Fruit fly (Drosophila melanogaster) whole organism, embryonic: ENCODE data around the gene Nse4.

Experiments used
- ATbp ChIP-seq: fragments of 200-800 bp; sonication (Bioruptor generic); optimal IDR thresholded peaks from 2 replicates; lab custom pipeline; 2017; ENCODE audit warnings: missing biosample characterization, mild to moderate bottlenecking, missing genetic modification characterization, missing genetic modification reagents
- Bgb ChIP-seq: fragments of 200-800 bp; sonication (Bioruptor generic); IDR thresholded peaks from 2 replicates; pipeline ENCODE4 v1.3.6; 2022; ENCODE audit warnings: missing biosample characterization, missing genetic modification characterization; ENCODE audit not compliant: partially characterized antibody
- CG10321 ChIP-seq: fragments of 200-800 bp; sonication (Bioruptor generic); IDR thresholded peaks from 2 replicates; pipeline ENCODE4 v1.3.6; 2022; ENCODE audit warnings: missing biosample characterization, missing genetic modification characterization
- CG10543 ChIP-seq: fragments of 200-800 bp; sonication (Bioruptor generic); optimal IDR thresholded peaks from 3 replicates; lab custom pipeline; 2017; ENCODE audit warnings: missing biosample characterization, mild to moderate bottlenecking, missing genetic modification characterization, moderate library complexity
- CG12104 ChIP-seq: fragments of 200-800 bp; sonication (Bioruptor generic); optimal IDR thresholded peaks from 3 replicates; lab custom pipeline; 2016; ENCODE audit warnings: missing biosample characterization, missing genetic modification characterization
- CG12299 ChIP-seq: fragments of 200-800 bp; sonication (Bioruptor generic); optimal IDR thresholded peaks from 2 replicates; lab custom pipeline; 2018; ENCODE audit warnings: missing biosample characterization, mild to moderate bottlenecking, missing genetic modification characterization
- CG1233 ChIP-seq: fragments of 200-800 bp; sonication (Bioruptor generic); optimal IDR thresholded peaks from 4 replicates; lab custom pipeline; 2018; ENCODE audit warnings: missing biosample characterization, mild to moderate bottlenecking, missing genetic modification characterization
- CG13424 ChIP-seq: fragments of 200-800 bp; sonication (Bioruptor generic); optimal IDR thresholded peaks from 2 replicates; lab custom pipeline; 2019; ENCODE audit warnings: missing biosample characterization, mild to moderate bottlenecking, missing genetic modification characterization, moderate library complexity
- CG1529 ChIP-seq: fragments of 200-800 bp; sonication (Bioruptor generic); optimal IDR thresholded peaks from 3 replicates; lab custom pipeline; 2018; ENCODE audit warnings: missing biosample characterization, missing genetic modification characterization
- CG15514 ChIP-seq: fragments of 200-800 bp; sonication (Bioruptor generic); optimal IDR thresholded peaks from 3 replicates; lab custom pipeline; 2017; ENCODE audit warnings: missing biosample characterization, missing genetic modification characterization, mild to moderate bottlenecking, moderate library complexity, missing genetic modification reagents
- CG2199 ChIP-seq: fragments of 200-800 bp; sonication (Bioruptor generic); IDR thresholded peaks from 3 replicates; pipeline ENCODE4 v1.3.6; 2022; ENCODE audit warnings: missing biosample characterization, missing genetic modification characterization
- CG2678 ChIP-seq: fragments of 200-800 bp; sonication (Bioruptor generic); optimal IDR thresholded peaks from 3 replicates; lab custom pipeline; 2019; ENCODE audit warnings: missing biosample characterization, mild to moderate bottlenecking, missing genetic modification characterization, moderate library complexity
- CG30020 ChIP-seq: fragments of 200-800 bp; optimal IDR thresholded peaks from 2 replicates; lab custom pipeline; 2019; ENCODE audit warnings: missing biosample characterization, mild to moderate bottlenecking, missing genetic modification characterization, moderate library complexity
- CG31441 ChIP-seq: fragments of 200-800 bp; sonication (Bioruptor generic); IDR thresholded peaks from 2 replicates; pipeline ENCODE4 v1.3.6; 2022; ENCODE audit warnings: missing biosample characterization, missing genetic modification characterization
- CG32532 ChIP-seq: fragments of 200-800 bp; sonication (Bioruptor generic); IDR thresholded peaks from 2 replicates; pipeline ENCODE4 v1.3.6; 2022; ENCODE audit warnings: missing biosample characterization, missing genetic modification characterization
- CG34376 ChIP-seq: fragments of 200-800 bp; sonication (Bioruptor generic); optimal IDR thresholded peaks from 2 replicates; lab custom pipeline; 2018; ENCODE audit warnings: missing biosample characterization, mild to moderate bottlenecking, missing genetic modification characterization
- CG4404 ChIP-seq: fragments of 200-800 bp; sonication (Bioruptor generic); IDR thresholded peaks from 2 replicates; pipeline ENCODE4 v1.3.6; 2022; ENCODE audit warnings: missing biosample characterization, missing genetic modification characterization
- CG4854 ChIP-seq: fragments of 200-800 bp; sonication (Bioruptor generic); optimal IDR thresholded peaks from 2 replicates; lab custom pipeline; 2016; ENCODE audit warnings: missing biosample characterization, missing genetic modification characterization, inconsistent platforms
- CG6272 ChIP-seq: fragments of 200-800 bp; sonication (Bioruptor generic); IDR thresholded peaks from 2 replicates; pipeline ENCODE4 v1.3.6; 2022; ENCODE audit warnings: missing biosample characterization, missing genetic modification characterization
- CG6654 ChIP-seq: fragments of 200-800 bp; sonication (Bioruptor generic); optimal IDR thresholded peaks from 2 replicates; lab custom pipeline; 2017; ENCODE audit warnings: missing biosample characterization, mild to moderate bottlenecking, missing genetic modification characterization
- CG7372 ChIP-seq: fragments of 200-800 bp; sonication (Bioruptor generic); IDR thresholded peaks from 2 replicates; pipeline ENCODE4 v1.3.6; 2022; ENCODE audit warnings: missing biosample characterization, missing genetic modification characterization
- CG7963 ChIP-seq: fragments of 200-800 bp; sonication (Bioruptor generic); IDR thresholded peaks from 3 replicates; pipeline ENCODE4 v1.3.6; 2022; ENCODE audit warnings: missing biosample characterization, missing genetic modification characterization; ENCODE audit not compliant: partially characterized antibody
- CG9817 ChIP-seq: fragments of 200-800 bp; sonication (Bioruptor generic); optimal IDR thresholded peaks from 2 replicates; lab custom pipeline; 2018; ENCODE audit warnings: missing biosample characterization, mild to moderate bottlenecking, missing genetic modification characterization, moderate library complexity
- Neu2 ChIP-seq: fragments of 200-800 bp; sonication (Bioruptor generic); optimal IDR thresholded peaks from 3 replicates; lab custom pipeline; 2016; ENCODE audit warnings: missing biosample characterization, missing genetic modification characterization, borderline replicate concordance
- Nf-YC ChIP-seq: fragments of 200-800 bp; optimal IDR thresholded peaks from 3 replicates; lab custom pipeline; 2019; ENCODE audit warnings: missing biosample characterization, mild to moderate bottlenecking, missing genetic modification characterization, moderate library complexity
- amos ChIP-seq: fragments of 200-800 bp; sonication (Bioruptor generic); IDR thresholded peaks from 2 replicates; pipeline ENCODE4 v1.3.6; 2022; ENCODE audit warnings: missing biosample characterization, missing genetic modification characterization; ENCODE audit not compliant: partially characterized antibody
- bigmax ChIP-seq: fragments of 200-800 bp; sonication (Bioruptor generic); optimal IDR thresholded peaks from 2 replicates; lab custom pipeline; 2018; ENCODE audit warnings: missing biosample characterization, mild to moderate bottlenecking, missing genetic modification characterization
- chn ChIP-seq: fragments of 200-800 bp; sonication (Bioruptor generic); optimal IDR thresholded peaks from 2 replicates; lab custom pipeline; 2016; ENCODE audit warnings: missing biosample characterization, missing genetic modification characterization
- dpn ChIP-seq, 2 experiments: fragments of 200-800 bp; sonication (Bioruptor generic); optimal IDR thresholded peaks; 3 replicates each; lab custom pipeline; 2016; ENCODE audit warnings: missing biosample characterization in 2 of 2, missing genetic modification characterization in 2 of 2
- ems ChIP-seq: fragments of 200-800 bp; sonication (Bioruptor generic); optimal IDR thresholded peaks from 3 replicates; lab custom pipeline; 2016; ENCODE audit warnings: missing biosample characterization, missing genetic modification characterization
- esg ChIP-seq: fragments of 200-800 bp; sonication (Bioruptor generic); conservative IDR thresholded peaks from 2 replicates; pipeline ENCODE4 v1.3.6; 2022; ENCODE audit warnings: missing biosample characterization, missing genetic modification characterization
- grn ChIP-seq: fragments of 200-800 bp; sonication (Bioruptor generic); optimal IDR thresholded peaks from 3 replicates; lab custom pipeline; 2017; ENCODE audit warnings: missing biosample characterization, missing genetic modification characterization
- ken ChIP-seq: fragments of 200-800 bp; sonication (Bioruptor generic); IDR thresholded peaks from 3 replicates; pipeline ENCODE4 v1.3.6; 2022; ENCODE audit warnings: missing biosample characterization, missing genetic modification characterization
- pnt ChIP-seq: fragments of 200-800 bp; sonication (Bioruptor generic); optimal IDR thresholded peaks from 3 replicates; lab custom pipeline; 2016; ENCODE audit warnings: missing biosample characterization, missing genetic modification characterization
- psq ChIP-seq: fragments of 200-800 bp; sonication (Bioruptor generic); optimal IDR thresholded peaks from 2 replicates; lab custom pipeline; 2017; ENCODE audit warnings: missing biosample characterization, missing genetic modification characterization
- salm ChIP-seq: fragments of 200-800 bp; sonication (Bioruptor generic); optimal IDR thresholded peaks from 2 replicates; lab custom pipeline; 2018; ENCODE audit warnings: missing biosample characterization, mild to moderate bottlenecking, missing genetic modification characterization
- sna ChIP-seq: fragments of 200-800 bp; sonication (Bioruptor generic); IDR thresholded peaks from 2 replicates; pipeline ENCODE4 v1.3.6; 2022; ENCODE audit warnings: missing biosample characterization, missing genetic modification characterization; ENCODE audit not compliant: partially characterized antibody
- sug ChIP-seq: fragments of 200-800 bp; optimal IDR thresholded peaks from 2 replicates; lab custom pipeline; 2019; ENCODE audit warnings: missing biosample characterization, mild to moderate bottlenecking, missing genetic modification characterization, moderate library complexity
- tio ChIP-seq: fragments of 200-800 bp; sonication (Bioruptor generic); optimal IDR thresholded peaks from 2 replicates; lab custom pipeline; 2017; ENCODE audit warnings: missing biosample characterization, missing genetic modification characterization, inconsistent platforms
- tll ChIP-seq, 2 experiments: fragments of 200-800 bp in 1 of 2; fragments of >200 bp in 1 of 2; sonication (Bioruptor generic) in 1 of 2; optimal IDR thresholded peaks; 2 replicates each; lab custom pipeline; 2017 to 2019; ENCODE audit warnings: missing biosample characterization in 2 of 2, missing genetic modification characterization in 2 of 2, mild to moderate bottlenecking in 1 of 2, moderate library complexity in 1 of 2
- trem ChIP-seq: fragments of 200-800 bp; optimal IDR thresholded peaks from 3 replicates; lab custom pipeline; 2019; ENCODE audit warnings: missing biosample characterization, mild to moderate bottlenecking, missing genetic modification characterization, moderate library complexity
- wek ChIP-seq: fragments of 200-800 bp; sonication (Bioruptor generic); optimal IDR thresholded peaks from 3 replicates; lab custom pipeline; 2018; ENCODE audit warnings: missing biosample characterization, mild to moderate bottlenecking, missing genetic modification characterization, moderate library complexity
- zf30C ChIP-seq: fragments of 200-800 bp; sonication (Bioruptor generic); optimal IDR thresholded peaks from 3 replicates; lab custom pipeline; 2018; ENCODE audit warnings: missing biosample characterization, mild to moderate bottlenecking, missing genetic modification characterization

The Nse4 gene

dm6 chr2L:10393467-10393866, 45.8 kb upstream of the Nse4 start (continued):
- no peak for TF ChIP-seq ATbp
- TF ChIP-seq Nf-YC = no peak
- TF ChIP-seq CG34376 (GFP tag; lab: Kevin White, UChicago) = peak; percentile 50
- no peak for TF ChIP-seq CG6272 (GFP tag; lab: Robert Waterston, UW)
- TF ChIP-seq grn (GFP tag; lab: Kevin White, UChicago) = peak; percentile 69
- TF ChIP-seq CG32532 = no peak
- TF ChIP-seq CG13424 = no peak
- no peak for TF ChIP-seq CG1529 (GFP tag; lab: Kevin White, UChicago)
- no peak for TF ChIP-seq sna (GFP tag; lab: Robert Waterston, UW)
- no peak for TF ChIP-seq CG7963 (GFP tag; lab: Robert Waterston, UW)
- TF ChIP-seq psq (GFP tag; lab: Kevin White, UChicago) = no peak
- no peak for TF ChIP-seq salm
- no peak for TF ChIP-seq zf30C (GFP tag; lab: Kevin White, UChicago)
- no peak for TF ChIP-seq ems (GFP tag; lab: Kevin White, UChicago)
- TF ChIP-seq CG30020 = no peak
- TF ChIP-seq esg = no peak
- no peak for TF ChIP-seq CG31441 (GFP tag; lab: Robert Waterston, UW)
- no peak for TF ChIP-seq CG6654 (GFP tag; lab: Kevin White, UChicago)
- no peak for TF ChIP-seq CG7372 (GFP tag; lab: Robert Waterston, UW)
- TF ChIP-seq dpn (GFP tag; optimal IDR thresholded peaks at IDR 0.05; lab: Kevin White, UChicago) = no peak
- no peak for TF ChIP-seq tll (GFP tag; optimal IDR thresholded peaks at IDR 0.05; lab: Kevin White, UChicago)
- TF ChIP-seq chn = no peak
- peak; percentile 48; the same call in 1 of the 2 replicates for TF ChIP-seq amos (GFP tag; lab: Robert Waterston, UW)
- no peak for TF ChIP-seq wek (GFP tag; lab: Kevin White, UChicago)
- no peak for TF ChIP-seq CG10543 (GFP tag; lab: Kevin White, UChicago)
- no peak for TF ChIP-seq CG9817 (tag; lab: Kevin White, UChicago)
- no peak for TF ChIP-seq CG1233 (GFP tag; lab: Kevin White, UChicago)
- TF ChIP-seq sug (tag; lab: Kevin White, UChicago) = peak; percentile 99
- TF ChIP-seq ken (GFP tag; lab: Robert Waterston, UW) = no peak
- TF ChIP-seq CG10321 (GFP tag; lab: Robert Waterston, UW) = no peak
- no peak for TF ChIP-seq CG12299 (tag; lab: Kevin White, UChicago)
- no peak for TF ChIP-seq CG2678 (tag; lab: Kevin White, UChicago)
- no peak for TF ChIP-seq bigmax (GFP tag; lab: Kevin White, UChicago)
- TF ChIP-seq Neu2 (GFP tag; lab: Kevin White, UChicago) = no peak
- no peak for TF ChIP-seq CG2199 (GFP tag; lab: Robert Waterston, UW)
- no peak for TF ChIP-seq tio (GFP tag; lab: Kevin White, UChicago)
- no peak for TF ChIP-seq CG15514 (GFP tag; lab: Kevin White, UChicago)
- no peak for TF ChIP-seq pnt
- no peak for TF ChIP-seq CG4404
- TF ChIP-seq Bgb (GFP tag; lab: Robert Waterston, UW) = peak; percentile 60
- TF ChIP-seq CG4854 (GFP tag; lab: Kevin White, UChicago) = no peak
- no peak for TF ChIP-seq trem (tag; lab: Kevin White, UChicago)
- TF ChIP-seq CG12104 = no peak
